Fruit fly (Drosophila melanogaster): ENCODE results near the gene CG44303.

Gene CG44303

dm6 chrX:6708138-6708537 is 20.9 kb upstream of the CG44303 start:
- TF ChIP-seq svp (GFP tag) (no peak), CG6792 (GFP tag; optimal IDR thresholded peaks at IDR 0.05) (no peak), CG1621 (tag; optimal IDR thresholded peaks at IDR 0.05) (peak; percentile 68), CG10631 (GFP tag; optimal IDR thresholded peaks at IDR 0.05) (no peak), fd59A (GFP tag; optimal IDR thresholded peaks at IDR 0.05) (peak; percentile 18), Hr39 (GFP tag; optimal IDR thresholded peaks at IDR 0.05) (no peak), ss (GFP tag; optimal IDR thresholded peaks at IDR 0.05) (peak; percentile 68 to 85), CG11902 (GFP tag; optimal IDR thresholded peaks at IDR 0.05) (no peak), CG6854 (GFP tag; optimal IDR thresholded peaks at IDR 0.05) (no peak), Smox (GFP tag; optimal IDR thresholded peaks at IDR 0.05) (no peak), Gug (GFP tag; IDR thresholded peaks at IDR 0.05) (no peak), CG4318 (GFP tag; optimal IDR thresholded peaks at IDR 0.05) (no peak), CG11762 (GFP tag; optimal IDR thresholded peaks at IDR 0.05; ENCODE audit: insufficient read depth) (no peak), CG10669 (GFP tag; optimal IDR thresholded peaks at IDR 0.05) (peak; percentile 46), fkh (GFP tag; optimal IDR thresholded peaks at IDR 0.05) (no peak), CG7368 (GFP tag; optimal IDR thresholded peaks at IDR 0.05) (no peak), CG6163 (GFP tag; IDR thresholded peaks at IDR 0.05) (peak; percentile 63; the same call in 2 of the 3 replicates), dac (GFP tag; optimal IDR thresholded peaks at IDR 0.05) (no peak), CG8319 (GFP tag; optimal IDR thresholded peaks at IDR 0.05) (no peak), acj6 (GFP tag; optimal IDR thresholded peaks at IDR 0.05) (no peak), CG16779 (tag; optimal IDR thresholded peaks at IDR 0.05) (peak; percentile 50), Hr38 (GFP tag; optimal IDR thresholded peaks at IDR 0.05) (no peak), CG3032 (tag; optimal IDR thresholded peaks at IDR 0.05) (peak; percentile 34), Hr4 (GFP tag; optimal IDR thresholded peaks at IDR 0.05) (no peak), CG9139 (GFP tag; optimal IDR thresholded peaks at IDR 0.05) (peak; percentile 66), salr (GFP tag; optimal IDR thresholded peaks at IDR 0.05) (peak in 1 of 2 experiments; percentile 2), Blimp-1 (GFP tag; optimal IDR thresholded peaks at IDR 0.05) (no peak), Eip93F (GFP tag; optimal IDR thresholded peaks at IDR 0.05) (no peak), dsx (GFP tag; optimal IDR thresholded peaks at IDR 0.05; ENCODE audit: poor library complexity, severe bottlenecking) (peak; percentile 21), CG31627 (GFP tag; optimal IDR thresholded peaks at IDR 0.05) (no peak), fd85E (GFP tag; optimal IDR thresholded peaks at IDR 0.05) (no peak), vri (GFP tag; optimal IDR thresholded peaks at IDR 0.05) (no peak), Ets21C (GFP tag; optimal IDR thresholded peaks at IDR 0.05) (no peak), net (GFP tag; optimal IDR thresholded peaks at IDR 0.05) (no peak), cyc (GFP tag; optimal IDR thresholded peaks at IDR 0.05) (no peak), Met (GFP tag; optimal IDR thresholded peaks at IDR 0.05) (no peak), Ets96B (tag; optimal IDR thresholded peaks at IDR 0.05) (peak; percentile 50), esn (GFP tag; optimal IDR thresholded peaks at IDR 0.05) (no peak), topi (GFP tag; optimal IDR thresholded peaks at IDR 0.05) (no peak), CG15336 (GFP tag; IDR thresholded peaks at IDR 0.05) (peak; percentile 62), CG6276 (GFP tag; optimal IDR thresholded peaks at IDR 0.05) (peak; percentile 45), spab (GFP tag; optimal IDR thresholded peaks at IDR 0.05) (peak; percentile 65), CG8119 (GFP tag; IDR thresholded peaks at IDR 0.05) (peak; percentile 62; the same call in 2 of the 3 replicates), CG3919 (GFP tag; optimal IDR thresholded peaks at IDR 0.05) (no peak), Eip78C (GFP tag) (peak; percentile 77), Eip75B (GFP tag; optimal IDR thresholded peaks at IDR 0.05) (no peak), OdsH (GFP tag; optimal IDR thresholded peaks at IDR 0.05) (no peak), pdm3 (GFP tag; optimal IDR thresholded peaks at IDR 0.05) (no peak), Sox14 (GFP tag; optimal IDR thresholded peaks at IDR 0.05) (no peak), achi (GFP tag; optimal IDR thresholded peaks at IDR 0.05) (peak; percentile 6), CG11294 (GFP tag; IDR thresholded peaks at IDR 0.05) (no peak), CG34406 (GFP tag; optimal IDR thresholded peaks at IDR 0.05) (no peak), Lpt (GFP tag; optimal IDR thresholded peaks at IDR 0.05) (peak; percentile 74)

Data from whole organism, prepupa.